Worm (Caenorhabditis elegans) whole organism, L3 larva: ENCODE results near the gene R08A2.1.
A peak's percentile ranks its signal among the peaks of the same experiment; 100 is the strongest.

Experiments
- R02D3.7 ChIP-seq: fragments of 150-350 bp; optimal IDR thresholded peaks from 2 replicates; lab custom pipeline; 2014; ENCODE audit warnings: missing biosample characterization, missing genetic modification characterization
- ama-1 ChIP-seq: fragments of 150-350 bp; optimal IDR thresholded peaks from 2 replicates; lab custom pipeline; 2018
- ceh-16 ChIP-seq: sonication (generic microtip); optimal IDR thresholded peaks from 2 replicates; lab custom pipeline; 2017; ENCODE audit warnings: missing biosample characterization, missing genetic modification characterization
- ceh-28 ChIP-seq: fragments of 150-350 bp; optimal IDR thresholded peaks from 2 replicates; lab custom pipeline; 2014; ENCODE audit warnings: missing biosample characterization, missing genetic modification reagents, missing genetic modification characterization
- egl-27 ChIP-seq: sonication (generic microtip); optimal IDR thresholded peaks from 4 replicates; lab custom pipeline; 2017; ENCODE audit warnings: missing biosample characterization, missing genetic modification reagents, missing genetic modification characterization
- egl-5 ChIP-seq: fragments of 150-350 bp; optimal IDR thresholded peaks from 2 replicates; lab custom pipeline; 2017; ENCODE audit warnings: missing biosample characterization, missing genetic modification reagents, missing genetic modification characterization, inconsistent platforms
- elt-1 ChIP-seq: fragments of 150-350 bp; optimal IDR thresholded peaks from 2 replicates; lab custom pipeline; 2014; ENCODE audit warnings: missing biosample characterization, missing genetic modification characterization
- elt-2 ChIP-seq: sonication (generic microtip); optimal IDR thresholded peaks from 2 replicates; lab custom pipeline; 2016; ENCODE audit warnings: missing genetic modification reagents, mild to moderate bottlenecking, missing genetic modification characterization, missing compliant biosample characterization
- eor-1 ChIP-seq, 2 experiments: fragments of 150-350 bp; optimal IDR thresholded peaks; 2 replicates each; lab custom pipeline; 2014 to 2018; ENCODE audit warnings: missing biosample characterization in 2 of 2, missing genetic modification characterization in 2 of 2
- fos-1 ChIP-seq: fragments of 150-350 bp; optimal IDR thresholded peaks from 2 replicates; lab custom pipeline; 2014; ENCODE audit warnings: missing biosample characterization, missing genetic modification characterization
- hmg-11 ChIP-seq: sonication (generic microtip); optimal IDR thresholded peaks from 2 replicates; lab custom pipeline; 2016; ENCODE audit warnings: missing genetic modification characterization, missing compliant biosample characterization
- jun-1 ChIP-seq: fragments of 150-350 bp; optimal IDR thresholded peaks from 2 replicates; lab custom pipeline; 2014; ENCODE audit warnings: missing biosample characterization, missing genetic modification reagents, missing genetic modification characterization
- lin-39 ChIP-seq: fragments of 150-350 bp; optimal IDR thresholded peaks from 2 replicates; lab custom pipeline; 2018; ENCODE audit warnings: missing biosample characterization, missing genetic modification reagents, missing genetic modification characterization
- lsy-12 ChIP-seq: sonication (generic microtip); optimal IDR thresholded peaks from 2 replicates; lab custom pipeline; 2016; ENCODE audit warnings: mild to moderate bottlenecking, missing genetic modification characterization, missing compliant biosample characterization
- mml-1 ChIP-seq: fragments of 150-350 bp; sonication (generic microtip); optimal IDR thresholded peaks from 3 replicates; lab custom pipeline; 2014; ENCODE audit warnings: missing biosample characterization, missing genetic modification characterization
- nfya-1 ChIP-seq: sonication (generic microtip); optimal IDR thresholded peaks from 2 replicates; lab custom pipeline; 2017; ENCODE audit warnings: missing genetic modification characterization, mild to moderate bottlenecking, missing compliant biosample characterization, antibody characterized with exemption, moderate library complexity; ENCODE audit not compliant: insufficient read depth
- nhr-23 ChIP-seq: fragments of 150-350 bp; optimal IDR thresholded peaks from 2 replicates; lab custom pipeline; 2014; ENCODE audit warnings: missing biosample characterization, missing genetic modification reagents, missing genetic modification characterization
- nhr-43 ChIP-seq: sonication (generic microtip); optimal IDR thresholded peaks from 2 replicates; lab custom pipeline; 2016; ENCODE audit warnings: mild to moderate bottlenecking, missing genetic modification characterization, missing compliant biosample characterization; ENCODE audit not compliant: poor library complexity, severe bottlenecking
- skn-1 ChIP-seq: fragments of 150-350 bp; optimal IDR thresholded peaks from 2 replicates; lab custom pipeline; 2014; ENCODE audit warnings: missing biosample characterization, missing genetic modification characterization
- unc-39 ChIP-seq: sonication (generic microtip); optimal IDR thresholded peaks from 4 replicates; lab custom pipeline; 2017; ENCODE audit warnings: missing biosample characterization, missing genetic modification characterization

Gene R08A2.1

ce11 chrV:14682870-14683269, 36.5 kb downstream of the R08A2.1 start:
- TF ChIP-seq ceh-16 (tag; lab: Kevin White, UChicago) (no peak), hmg-11 (tag; lab: Kevin White, UChicago) (no peak), lin-39 (no peak), ceh-28 (no peak), elt-1 (no peak), fos-1 (tag; lab: Kevin White, UChicago) (no peak), R02D3.7 (tag; lab: Kevin White, UChicago) (no peak), egl-5 (tag; lab: Kevin White, UChicago) (no peak), elt-2 (tag; lab: Kevin White, UChicago) (no peak), ama-1 (lab: Kevin White, UChicago) (no peak), lsy-12 (no peak), egl-27 (no peak)

ce11 chrV:14680014-14680413, 39.4 kb downstream of the R08A2.1 start, which contains the start of gene C47E8.3:
TSS of gene C47E8.3 (plus strand) at chrV:14680314.
- TF ChIP-seq lin-39: no peak
- no peak for TF ChIP-seq skn-1
- TF ChIP-seq nhr-43 (tag; lab: Kevin White, UChicago): no peak
- TF ChIP-seq unc-39 (tag; lab: Kevin White, UChicago): no peak
- TF ChIP-seq eor-1 (tag; optimal IDR thresholded peaks at IDR 0.05; lab: Kevin White, UChicago): no peak
- TF ChIP-seq egl-5 (tag; lab: Kevin White, UChicago): no peak
- no peak for TF ChIP-seq nfya-1 (tag; lab: Kevin White, UChicago)
- TF ChIP-seq jun-1 (tag; lab: Kevin White, UChicago): no peak
- TF ChIP-seq egl-27: no peak

ce11 chrV:14678298-14678697, 41.1 kb downstream of the R08A2.1 start:
- TF ChIP-seq nfya-1 (tag; lab: Kevin White, UChicago) (peak; percentile 80), mml-1 (tag; lab: Kevin White, UChicago) (no peak), nhr-23 (tag; lab: Kevin White, UChicago) (no peak)
